Worm (Caenorhabditis elegans) whole organism, early embryonic: ENCODE results near the gene Y45G12C.10.

Experiments
- B0310.2 ChIP-seq: sonication (generic microtip); optimal IDR thresholded peaks from 2 replicates; lab custom pipeline; 2016; ENCODE audit warnings: mild to moderate bottlenecking, missing genetic modification characterization, missing compliant biosample characterization
- F13C5.2 ChIP-seq: sonication (generic microtip); optimal IDR thresholded peaks from 2 replicates; lab custom pipeline; 2017; ENCODE audit warnings: mild to moderate bottlenecking, missing genetic modification characterization, inconsistent platforms, missing compliant biosample characterization
- aly-1 ChIP-seq: sonication (generic microtip); optimal IDR thresholded peaks from 2 replicates; lab custom pipeline; 2016; ENCODE audit warnings: missing genetic modification characterization, missing compliant biosample characterization
- ama-1 ChIP-seq: fragments of 150-350 bp; optimal IDR thresholded peaks from 2 replicates; lab custom pipeline; 2014
- ceh-13 ChIP-seq: fragments of 200-800 bp; sonication (Bioruptor generic); optimal IDR thresholded peaks from 2 replicates; lab custom pipeline; 2018; ENCODE audit warnings: mild to moderate bottlenecking, missing genetic modification characterization, missing compliant biosample characterization
- ceh-36 ChIP-seq: sonication (generic microtip); optimal IDR thresholded peaks from 2 replicates; lab custom pipeline; 2016; ENCODE audit warnings: missing genetic modification characterization, inconsistent platforms, missing compliant biosample characterization
- ets-7 ChIP-seq: sonication (generic microtip); optimal IDR thresholded peaks from 2 replicates; lab custom pipeline; 2016; ENCODE audit warnings: missing genotype, missing genetic modification characterization, missing compliant biosample characterization
- flt-1 ChIP-seq: fragments of 200-800 bp; sonication (Bioruptor generic); IDR thresholded peaks from 2 replicates; pipeline ENCODE4 v1.3.6; 2022; ENCODE audit warnings: missing genetic modification characterization, missing compliant biosample characterization
- hmbx-1 ChIP-seq: sonication (generic microtip); optimal IDR thresholded peaks from 2 replicates; lab custom pipeline; 2016; ENCODE audit warnings: mild to moderate bottlenecking, missing genetic modification characterization, missing compliant biosample characterization
- pes-1 ChIP-seq: fragments of 200-800 bp; sonication (Bioruptor generic); IDR thresholded peaks from 2 replicates; pipeline ENCODE4 v1.3.6; 2022; ENCODE audit warnings: missing genetic modification reagents, missing genetic modification characterization, missing compliant biosample characterization
- tbx-11 ChIP-seq: fragments of 200-800 bp; sonication (Bioruptor generic); IDR thresholded peaks from 2 replicates; pipeline ENCODE4 v1.3.6; 2022; ENCODE audit warnings: missing genetic modification characterization, missing compliant biosample characterization
- tbx-37 ChIP-seq: fragments of 200-800 bp; sonication (Bioruptor generic); conservative IDR thresholded peaks from 2 replicates; pipeline ENCODE4 v1.3.6; 2022; ENCODE audit warnings: missing genetic modification reagents, missing genetic modification characterization, missing compliant biosample characterization
- tra-4 ChIP-seq: sonication (generic microtip); optimal IDR thresholded peaks from 2 replicates; lab custom pipeline; 2017; ENCODE audit warnings: missing genetic modification characterization, missing compliant biosample characterization

DNA sequence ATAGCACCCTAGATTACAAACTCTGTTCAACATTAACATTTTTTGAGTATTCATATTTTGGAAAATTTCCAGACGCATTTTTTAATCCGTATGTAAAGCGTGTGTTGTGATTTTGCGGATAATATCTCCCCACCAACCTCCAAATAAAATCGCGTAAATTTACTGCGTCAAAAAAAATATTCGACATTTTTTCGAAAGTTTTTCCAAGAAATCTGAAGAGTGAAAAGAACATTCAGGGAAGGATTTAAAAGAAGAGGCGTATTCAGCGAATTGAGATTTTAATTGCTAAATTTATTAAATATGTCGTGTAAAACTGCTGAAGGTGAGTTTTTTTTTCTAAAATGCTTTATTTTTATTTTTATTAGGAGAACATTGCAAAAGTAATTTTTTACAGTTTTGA is 37.7 kb upstream of the Y45G12C.10 start, which contains the start of gene nhr-290:
- no peak for TF ChIP-seq ama-1
- TF ChIP-seq tbx-11 (GFP tag; lab: Robert Waterston, UW), result no peak
- no peak for TF ChIP-seq ets-7 (tag; lab: Kevin White, UChicago)
- TF ChIP-seq B0310.2 (tag; lab: Kevin White, UChicago), result no peak
- TF ChIP-seq pes-1 (GFP tag; lab: Robert Waterston, UW), result no peak
- TF ChIP-seq ceh-13 (GFP tag; lab: Kevin White, UChicago), result no peak
- no peak for TF ChIP-seq ceh-36 (tag; lab: Kevin White, UChicago)
- TF ChIP-seq hmbx-1 (tag; lab: Kevin White, UChicago), result no peak
- TF ChIP-seq aly-1 (tag; lab: Kevin White, UChicago), result no peak
- no peak for TF ChIP-seq flt-1 (GFP tag; lab: Robert Waterston, UW)
- no peak for TF ChIP-seq tra-4 (tag; lab: Kevin White, UChicago)
- no peak for TF ChIP-seq tbx-37 (GFP tag; lab: Robert Waterston, UW)
- no peak for TF ChIP-seq F13C5.2
